Worm (Caenorhabditis elegans) whole organism, mixed stage, embryonic: ENCODE measurements around the gene F46F5.15.

Experiments used
- M03D4.4 ChIP-seq: sonication (generic microtip); optimal IDR thresholded peaks from 2 replicates; lab custom pipeline; 2017; ENCODE audit warnings: mild to moderate bottlenecking, missing genetic modification characterization, missing compliant biosample characterization
- blmp-1 ChIP-seq: fragments of 150-350 bp; optimal IDR thresholded peaks from 2 replicates; lab custom pipeline; 2014; ENCODE audit warnings: missing biosample characterization, missing genetic modification characterization
- ceh-43 ChIP-seq: fragments of 200-800 bp; sonication (Bioruptor generic); optimal IDR thresholded peaks from 2 replicates; lab custom pipeline; 2018; ENCODE audit warnings: mild to moderate bottlenecking, missing genetic modification characterization, moderate library complexity, missing compliant biosample characterization
- ceh-83 ChIP-seq: fragments of 200-800 bp; sonication (Bioruptor generic); optimal IDR thresholded peaks from 2 replicates; lab custom pipeline; 2018; ENCODE audit warnings: mild to moderate bottlenecking, missing genetic modification characterization, missing compliant biosample characterization
- ces-1 ChIP-seq: fragments of 150-350 bp; optimal IDR thresholded peaks from 2 replicates; lab custom pipeline; 2014; ENCODE audit warnings: missing biosample characterization, missing genetic modification reagents, missing genetic modification characterization
- lin-32 ChIP-seq: fragments of 200-800 bp; sonication (Bioruptor generic); optimal IDR thresholded peaks from 2 replicates; lab custom pipeline; 2018; ENCODE audit warnings: mild to moderate bottlenecking, missing genetic modification characterization, missing compliant biosample characterization
- lsy-2 ChIP-seq: fragments of 150-350 bp; optimal IDR thresholded peaks from 2 replicates; lab custom pipeline; 2014; ENCODE audit warnings: missing biosample characterization, missing genetic modification characterization
- nhr-237 ChIP-seq: fragments of 150-350 bp; optimal IDR thresholded peaks from 2 replicates; lab custom pipeline; 2014; ENCODE audit warnings: missing biosample characterization, missing genetic modification characterization
- nhr-28 ChIP-seq: fragments of 150-350 bp; optimal IDR thresholded peaks from 2 replicates; lab custom pipeline; 2014; ENCODE audit warnings: missing biosample characterization, missing genetic modification characterization
- nhr-76 ChIP-seq: sonication (generic microtip); optimal IDR thresholded peaks from 2 replicates; lab custom pipeline; 2017; ENCODE audit warnings: missing biosample characterization, missing genetic modification characterization
- sem-2 ChIP-seq: fragments of 200-800 bp; sonication (Bioruptor generic); optimal IDR thresholded peaks from 2 replicates; lab custom pipeline; 2018; ENCODE audit warnings: mild to moderate bottlenecking, missing genetic modification characterization, missing compliant biosample characterization
- snpc-4 ChIP-seq: fragments of 150-350 bp; optimal IDR thresholded peaks from 2 replicates; lab custom pipeline; 2014; ENCODE audit warnings: missing biosample characterization, missing genetic modification characterization
- sptf-1 ChIP-seq: sonication (generic microtip); optimal IDR thresholded peaks from 2 replicates; lab custom pipeline; 2017; ENCODE audit warnings: mild to moderate bottlenecking, missing genetic modification characterization, moderate library complexity, missing compliant biosample characterization
- unc-120 ChIP-seq: sonication (generic microtip); optimal IDR thresholded peaks from 2 replicates; lab custom pipeline; 2017; ENCODE audit warnings: missing genetic modification characterization, missing compliant biosample characterization; ENCODE audit not compliant: poor library complexity, severe bottlenecking
- unc-62 ChIP-seq: fragments of 150-350 bp; optimal IDR thresholded peaks from 2 replicates; lab custom pipeline; 2014; ENCODE audit warnings: missing biosample characterization, missing genetic modification reagents, missing genetic modification characterization
- zip-8 ChIP-seq: fragments of 150-350 bp; optimal IDR thresholded peaks from 2 replicates; lab custom pipeline; 2014; ENCODE audit warnings: missing biosample characterization, missing genetic modification characterization
- ztf-11 ChIP-seq: fragments of 150-350 bp; optimal IDR thresholded peaks from 2 replicates; lab custom pipeline; 2014; ENCODE audit warnings: missing biosample characterization, missing genetic modification characterization

The F46F5.15 gene

DNA sequence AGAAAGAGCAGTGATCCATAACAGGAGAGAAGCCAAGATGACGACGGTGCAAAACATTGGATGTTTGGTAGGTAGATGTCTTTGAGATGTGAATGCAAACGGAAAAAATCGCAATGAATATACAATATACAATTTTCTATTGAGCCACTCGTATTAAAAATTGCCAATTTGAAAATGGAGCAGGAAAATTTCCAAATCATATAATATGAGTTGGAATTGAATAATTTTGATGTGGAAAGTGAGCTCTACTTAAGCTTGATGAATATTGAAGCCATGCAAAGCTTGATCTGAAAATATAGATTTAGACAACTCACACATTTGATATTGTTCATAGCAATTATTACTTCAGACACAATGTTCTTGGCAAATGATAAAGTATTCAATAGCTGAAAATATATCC lies 50.2 kb downstream of the F46F5.15 start, which contains the start of gene F28A10.8:
F28A10.8 (minus strand) TSS at position 101 of the 400 bp plus-strand sequence.
- TF ChIP-seq unc-120 (tag; lab: Kevin White, UChicago) (no peak), ztf-11 (tag; lab: Kevin White, UChicago) (no peak), blmp-1 (tag; lab: Kevin White, UChicago) (no peak), nhr-237 (tag; lab: Kevin White, UChicago) (no peak), ceh-83 (GFP tag; lab: Kevin White, UChicago) (no peak), lsy-2 (no peak), zip-8 (no peak), ceh-43 (no peak), nhr-76 (tag; lab: Kevin White, UChicago) (no peak), lin-32 (GFP tag; lab: Kevin White, UChicago) (no peak), nhr-28 (tag; lab: Kevin White, UChicago) (no peak), unc-62 (no peak), sem-2 (GFP tag; lab: Kevin White, UChicago) (no peak), snpc-4 (no peak), M03D4.4 (tag; lab: Kevin White, UChicago) (no peak), sptf-1 (tag; lab: Kevin White, UChicago) (no peak), ces-1 (GFP tag; lab: Kevin White, UChicago) (no peak)
- TF ChIP-seq, all 35 proteins: peak for 0
